Worm (Caenorhabditis elegans): ENCODE measurements around the gene M01H9.3.

DNA sequence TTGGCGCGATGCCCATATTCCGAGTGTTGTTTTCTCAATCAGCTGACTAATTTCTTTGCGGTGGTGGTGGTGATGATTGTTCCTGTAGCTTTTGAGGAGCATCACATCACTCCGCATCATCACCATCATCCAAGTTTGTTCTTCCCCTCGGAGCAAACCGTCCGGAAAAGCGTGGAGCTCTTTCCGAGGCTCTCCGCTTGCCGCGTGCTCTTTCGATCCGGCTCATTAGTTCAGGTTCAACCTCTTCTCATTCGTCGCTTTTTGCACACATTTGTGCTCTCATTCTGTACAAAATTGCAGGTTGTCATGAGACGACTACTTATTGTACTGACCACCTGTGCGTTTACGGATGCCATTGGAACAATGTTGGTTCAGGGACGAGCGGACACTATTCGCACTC is 11.7 kb downstream of the M01H9.3 start, which contains the start of gene M01H9.5:
- no peak for TF ChIP-seq unc-39 (tag; optimal IDR thresholded peaks at IDR 0.05)
- TF ChIP-seq zag-1 (tag; optimal IDR thresholded peaks at IDR 0.05), result no peak
- TF ChIP-seq nhr-11 (tag; optimal IDR thresholded peaks at IDR 0.05), result no peak
- no peak for TF ChIP-seq tbx-2 (tag; optimal IDR thresholded peaks at IDR 0.05)
- no peak for TF ChIP-seq elt-3 (tag; optimal IDR thresholded peaks at IDR 0.05)
- no peak for TF ChIP-seq R02D3.7 (tag; optimal IDR thresholded peaks at IDR 0.05)

All from whole organism, L3 larva.